Fruit fly (Drosophila melanogaster) whole organism, pupa: ENCODE measurements around the gene CG43149.

Source experiments
- CG14655 ChIP-seq: fragments of 200-800 bp; sonication (Bioruptor generic); optimal IDR thresholded peaks from 3 replicates; lab custom pipeline; 2017; ENCODE audit warnings: mild to moderate bottlenecking, missing biosample characterization, missing genetic modification reagents, missing genetic modification characterization
- CG15710 ChIP-seq: fragments of 200-800 bp; sonication (Bioruptor generic); optimal IDR thresholded peaks from 2 replicates; lab custom pipeline; 2018; ENCODE audit warnings: missing biosample characterization, mild to moderate bottlenecking, missing genetic modification characterization, moderate library complexity
- D1 ChIP-seq: fragments of 200-800 bp; sonication (Bioruptor generic); optimal IDR thresholded peaks from 2 replicates; lab custom pipeline; 2018; ENCODE audit warnings: missing biosample characterization, mild to moderate bottlenecking, missing genetic modification characterization, moderate library complexity
- Ets98B ChIP-seq: fragments of 200-800 bp; sonication (Bioruptor generic); IDR thresholded peaks from 2 replicates; pipeline ENCODE4 v1.3.6; 2022; ENCODE audit warnings: missing biosample characterization, missing genetic modification characterization
- Pif1B ChIP-seq: fragments of 200-800 bp; sonication (Bioruptor generic); optimal IDR thresholded peaks from 3 replicates; lab custom pipeline; 2016; ENCODE audit warnings: missing biosample characterization, missing genetic modification characterization
- Snoo ChIP-seq: fragments of 200-800 bp; sonication (Bioruptor generic); optimal IDR thresholded peaks from 3 replicates; lab custom pipeline; 2017; ENCODE audit warnings: missing biosample characterization, mild to moderate bottlenecking, missing genetic modification characterization, inconsistent platforms
- fd96Ca ChIP-seq: fragments of 200-800 bp; sonication (Bioruptor generic); IDR thresholded peaks from 3 replicates; pipeline ENCODE4 v1.3.6; 2022; ENCODE audit warnings: missing biosample characterization, missing genetic modification characterization

dm6 chr3L:94062-94461 is 39.5 kb upstream of the CG43149 start:
- TF ChIP-seq D1 (tag; lab: Kevin White, UChicago) (no peak), fd96Ca (GFP tag; lab: Robert Waterston, UW) (no peak), CG15710 (tag; lab: Kevin White, UChicago) (peak; percentile 52), Ets98B (GFP tag; lab: Robert Waterston, UW) (no peak), Snoo (tag; lab: Kevin White, UChicago) (no peak), CG14655 (GFP tag; lab: Kevin White, UChicago) (peak; percentile 52), Pif1B (GFP tag; lab: Kevin White, UChicago) (peak; percentile 43)
